Worm (Caenorhabditis elegans): ENCODE data around the gene srx-51.
"Not testable (repeated sequence)": the region's sequence is repeated elsewhere in the genome, so short reads cannot be mapped to it uniquely, and the experiment has no call there.

The srx-51 gene

ce11 chrV:15313529-15313928, 31.8 kb downstream of the srx-51 start:
- no peak for TF ChIP-seq saeg-2 (GFP tag; IDR thresholded peaks at IDR 0.05)
- no peak for TF ChIP-seq tra-1 (GFP tag; IDR thresholded peaks at IDR 0.05)
- peak; percentile 69 for TF ChIP-seq aha-1 (tag)
- no peak for TF ChIP-seq spr-3 (GFP tag; optimal IDR thresholded peaks at IDR 0.05)
- no peak for TF ChIP-seq nhr-237 (tag; optimal IDR thresholded peaks at IDR 0.05)
- no peak for TF ChIP-seq hlh-11 (tag; optimal IDR thresholded peaks at IDR 0.05)
- peak in 1 of 2 experiments; percentile 81 for TF ChIP-seq unc-62 (GFP tag; optimal IDR thresholded peaks at IDR 0.05 in 1 of 2)
- TF ChIP-seq unc-62 (tag; optimal IDR thresholded peaks at IDR 0.05), result no peak
- no peak for TF ChIP-seq ces-1 (GFP tag; optimal IDR thresholded peaks at IDR 0.05)
- TF ChIP-seq F10B5.3 (tag; optimal IDR thresholded peaks at IDR 0.05), result no peak
- no peak for TF ChIP-seq vab-7 (GFP tag; IDR thresholded peaks at IDR 0.05)
- TF ChIP-seq nhr-111 (GFP tag; optimal IDR thresholded peaks at IDR 0.05), result no peak
- TF ChIP-seq nhr-10 (tag; optimal IDR thresholded peaks at IDR 0.05), result no peak
- TF ChIP-seq lsy-2 (tag; optimal IDR thresholded peaks at IDR 0.05), result no peak
- no peak for TF ChIP-seq zfp-2 (tag; optimal IDR thresholded peaks at IDR 0.05)

- no peak for TF ChIP-seq daf-16 (GFP tag; optimal IDR thresholded peaks at IDR 0.05)
- peak; percentile 90 for TF ChIP-seq daf-16 (tag; optimal IDR thresholded peaks at IDR 0.05)
- TF ChIP-seq dmd-6 (GFP tag; IDR thresholded peaks at IDR 0.05), result no peak
- no peak for TF ChIP-seq F26F4.8 (GFP tag; conservative IDR thresholded peaks at IDR 0.05)
Observed at ce11 chrV:15315827-15316527, 34.3 kb downstream of the srx-51 start, which contains the start of the genes srt-22 and nhr-246. TSS of gene srt-22 (minus strand) at chrV:15315927. TSS of gene nhr-246 (plus strand) at chrV:15316477.

ce11 chrV:15318638-15319037, 36.9 kb downstream of the srx-51 start, which contains the start of gene nhr-291:
TSS of gene nhr-291 (plus strand) at chrV:15318961.
- TF ChIP-seq lin-39 (tag; optimal IDR thresholded peaks at IDR 0.05) (no peak), daf-16 (GFP tag; optimal IDR thresholded peaks at IDR 0.05) (peak in 1 of 2 experiments; percentile 2), daf-16 (tag; optimal IDR thresholded peaks at IDR 0.05) (peak; percentile 97), lin-1 (GFP tag; IDR thresholded peaks at IDR 0.05) (peak; percentile 85), nhr-25 (tag; optimal IDR thresholded peaks at IDR 0.05; ENCODE audit: borderline replicate concordance, insufficient read depth) (no peak), dve-1 (tag; optimal IDR thresholded peaks at IDR 0.05; ENCODE audit: insufficient read depth) (peak; percentile 80), nhr-77 (tag; optimal IDR thresholded peaks at IDR 0.05) (peak; percentile 96), Y48G9A.11 (GFP tag; IDR thresholded peaks at IDR 0.05) (no peak), dmd-6 (GFP tag; IDR thresholded peaks at IDR 0.05) (peak; percentile 97), aly-2 (tag; optimal IDR thresholded peaks at IDR 0.05) (no peak), hlh-11 (tag; optimal IDR thresholded peaks at IDR 0.05) (peak; percentile 77), daf-8 (GFP tag; IDR thresholded peaks at IDR 0.05) (no peak), nhr-102 (tag; optimal IDR thresholded peaks at IDR 0.05) (no peak), mdl-1 (tag; optimal IDR thresholded peaks at IDR 0.05) (peak in 1 of 2 experiments; percentile 30), nhr-10 (tag; optimal IDR thresholded peaks at IDR 0.05) (peak; percentile 31), pqm-1 (tag; optimal IDR thresholded peaks at IDR 0.05) (peak; percentile 98), nhr-28 (tag; optimal IDR thresholded peaks at IDR 0.05) (peak; percentile 96), nhr-48 (tag; optimal IDR thresholded peaks at IDR 0.05) (peak; percentile 59), tra-1 (GFP tag; IDR thresholded peaks at IDR 0.05) (peak; percentile 56; the same call in 1 of the 2 replicates)

DNA sequence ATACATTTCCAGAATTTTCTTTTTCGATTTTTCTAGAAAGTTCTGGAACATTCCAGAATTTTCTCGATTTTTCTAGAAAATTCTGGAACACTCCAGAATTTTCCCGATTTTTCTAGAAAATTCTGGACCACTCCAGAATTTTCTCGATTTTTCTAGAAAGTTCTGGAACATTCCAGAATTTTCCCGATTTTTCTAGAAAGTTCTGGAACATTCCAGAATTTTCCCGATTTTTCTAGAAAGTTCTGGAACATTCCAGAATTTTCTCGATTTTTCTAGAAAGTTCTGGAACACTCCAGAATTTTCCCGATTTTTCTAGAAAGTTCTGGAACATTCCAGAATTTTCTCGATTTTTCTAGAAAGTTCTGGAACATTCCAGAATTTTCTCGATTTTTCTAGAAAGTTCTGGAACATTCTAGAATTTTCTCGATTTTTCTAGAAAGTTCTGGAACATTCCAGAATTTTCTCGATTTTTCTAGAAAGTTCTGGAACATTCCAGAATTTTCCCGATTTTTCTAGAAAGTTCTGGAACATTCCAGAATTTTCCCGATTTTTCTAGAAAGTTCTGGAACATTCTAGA, 39.1 kb downstream of the srx-51 start:
- TF ChIP-seq arid-1 (GFP tag; conservative IDR thresholded peaks at IDR 0.05), result peak; percentile 76; the same call in 1 of the 2 replicates
- peak; percentile 73 for TF ChIP-seq lim-7 (GFP tag; IDR thresholded peaks at IDR 0.05)
- TF ChIP-seq egl-43 (GFP tag; IDR thresholded peaks at IDR 0.05), result 0 out of 2 replicates have a peak, but pooled peaks have one; percentile 24
- 0 out of 2 replicates have a peak, but pooled peaks have one; percentile 60 for TF ChIP-seq Y48G9A.11 (GFP tag; IDR thresholded peaks at IDR 0.05)
- TF ChIP-seq ctbp-1 (GFP tag; IDR thresholded peaks at IDR 0.05), result peak; percentile 57; the same call in 1 of the 2 replicates
- 0 out of 2 replicates have a peak, but pooled peaks have one; percentile 46 for TF ChIP-seq Y75B8A.6 (GFP tag; IDR thresholded peaks at IDR 0.05)
- peak; percentile 51; the same call in 1 of the 2 replicates for TF ChIP-seq vab-7 (GFP tag; IDR thresholded peaks at IDR 0.05)
- peak; percentile 59; the same call in 1 of the 2 replicates for TF ChIP-seq snpc-1.2 (GFP tag; IDR thresholded peaks at IDR 0.05)
- TF ChIP-seq lin-1 (GFP tag; IDR thresholded peaks at IDR 0.05), result 0 out of 2 replicates have a peak, but pooled peaks have one; percentile 57
- peak; percentile 86 for TF ChIP-seq mdt-29 (GFP tag; IDR thresholded peaks at IDR 0.05)
- TF ChIP-seq madf-5 (GFP tag; IDR thresholded peaks at IDR 0.05), result 0 out of 4 replicates have a peak, but pooled peaks of 1 of the 2 experiments have one; percentile 63
- TF ChIP-seq Y105C5A.15 (GFP tag; IDR thresholded peaks at IDR 0.05), result 0 out of 2 replicates have a peak, but pooled peaks have one; percentile 30
- peak; percentile 74; the same call in 1 of the 2 replicates for TF ChIP-seq pha-4 (GFP tag; IDR thresholded peaks at IDR 0.05)
- TF ChIP-seq pha-4 (tag; optimal IDR thresholded peaks at IDR 0.05), result not testable (repeated sequence)

Data from whole organism, L4 larva.